Worm (Caenorhabditis elegans) whole organism, mixed stage, embryonic: ENCODE data around the gene tre-5.

Experiments
- M03D4.4 ChIP-seq: sonication (generic microtip); optimal IDR thresholded peaks from 2 replicates; lab custom pipeline; 2017; ENCODE audit warnings: mild to moderate bottlenecking, missing genetic modification characterization, missing compliant biosample characterization
- blmp-1 ChIP-seq: fragments of 150-350 bp; optimal IDR thresholded peaks from 2 replicates; lab custom pipeline; 2014; ENCODE audit warnings: missing biosample characterization, missing genetic modification characterization
- ceh-43 ChIP-seq: fragments of 200-800 bp; sonication (Bioruptor generic); optimal IDR thresholded peaks from 2 replicates; lab custom pipeline; 2018; ENCODE audit warnings: mild to moderate bottlenecking, missing genetic modification characterization, moderate library complexity, missing compliant biosample characterization
- ces-1 ChIP-seq: fragments of 150-350 bp; optimal IDR thresholded peaks from 2 replicates; lab custom pipeline; 2014; ENCODE audit warnings: missing biosample characterization, missing genetic modification reagents, missing genetic modification characterization
- cnd-1 ChIP-seq: fragments of 200-800 bp; sonication (Bioruptor generic); optimal IDR thresholded peaks from 2 replicates; lab custom pipeline; 2018; ENCODE audit warnings: mild to moderate bottlenecking, missing genetic modification characterization, missing compliant biosample characterization
- drap-1 ChIP-seq: fragments of 200-800 bp; sonication (Bioruptor generic); optimal IDR thresholded peaks from 3 replicates; lab custom pipeline; 2018; ENCODE audit warnings: mild to moderate bottlenecking, missing genetic modification characterization, missing compliant biosample characterization
- elt-1 ChIP-seq: sonication (generic microtip); optimal IDR thresholded peaks from 2 replicates; lab custom pipeline; 2017; ENCODE audit warnings: missing genetic modification characterization, mild to moderate bottlenecking, missing compliant biosample characterization, antibody characterized with exemption, moderate library complexity, borderline replicate concordance; ENCODE audit not compliant: insufficient read depth
- elt-3 ChIP-seq: fragments of 150-350 bp; optimal IDR thresholded peaks from 2 replicates; lab custom pipeline; 2014; ENCODE audit warnings: missing biosample characterization, missing genetic modification characterization
- flh-1 ChIP-seq: fragments of 200-800 bp; sonication (Bioruptor generic); optimal IDR thresholded peaks from 2 replicates; lab custom pipeline; 2018; ENCODE audit warnings: mild to moderate bottlenecking, missing genetic modification characterization, moderate library complexity, missing compliant biosample characterization
- ham-2 ChIP-seq: fragments of 200-800 bp; sonication (Bioruptor generic); optimal IDR thresholded peaks from 2 replicates; lab custom pipeline; 2018; ENCODE audit warnings: mild to moderate bottlenecking, missing genetic modification characterization, missing compliant biosample characterization
- hlh-1 ChIP-seq: fragments of 150-350 bp; optimal IDR thresholded peaks from 2 replicates; lab custom pipeline; 2014; ENCODE audit warnings: missing biosample characterization, missing genetic modification reagents, missing genetic modification characterization
- lin-13 ChIP-seq: fragments of 150-350 bp; optimal IDR thresholded peaks from 2 replicates; lab custom pipeline; 2014; ENCODE audit warnings: missing biosample characterization, missing genetic modification characterization
- lin-32 ChIP-seq: fragments of 200-800 bp; sonication (Bioruptor generic); optimal IDR thresholded peaks from 2 replicates; lab custom pipeline; 2018; ENCODE audit warnings: mild to moderate bottlenecking, missing genetic modification characterization, missing compliant biosample characterization
- lsy-2 ChIP-seq: fragments of 150-350 bp; optimal IDR thresholded peaks from 2 replicates; lab custom pipeline; 2014; ENCODE audit warnings: missing biosample characterization, missing genetic modification characterization
- mep-1 ChIP-seq: fragments of 150-350 bp; optimal IDR thresholded peaks from 2 replicates; lab custom pipeline; 2017; ENCODE audit warnings: missing biosample characterization, missing genetic modification reagents, missing genetic modification characterization, inconsistent platforms
- nhr-12 ChIP-seq: fragments of 150-350 bp; optimal IDR thresholded peaks from 2 replicates; lab custom pipeline; 2014; ENCODE audit warnings: missing biosample characterization, missing genetic modification characterization
- nhr-2 ChIP-seq: fragments of 150-350 bp; optimal IDR thresholded peaks from 2 replicates; lab custom pipeline; 2014; ENCODE audit warnings: missing biosample characterization, missing genetic modification characterization
- nhr-237 ChIP-seq: fragments of 150-350 bp; optimal IDR thresholded peaks from 2 replicates; lab custom pipeline; 2014; ENCODE audit warnings: missing biosample characterization, missing genetic modification characterization
- nhr-28 ChIP-seq: fragments of 150-350 bp; optimal IDR thresholded peaks from 2 replicates; lab custom pipeline; 2014; ENCODE audit warnings: missing biosample characterization, missing genetic modification characterization
- nhr-76 ChIP-seq: sonication (generic microtip); optimal IDR thresholded peaks from 2 replicates; lab custom pipeline; 2017; ENCODE audit warnings: missing biosample characterization, missing genetic modification characterization
- pha-4 ChIP-seq: fragments of 150-350 bp; optimal IDR thresholded peaks from 2 replicates; lab custom pipeline; 2018; ENCODE audit warnings: missing biosample characterization, missing genetic modification reagents, missing genetic modification characterization
- sem-2 ChIP-seq: fragments of 200-800 bp; sonication (Bioruptor generic); optimal IDR thresholded peaks from 2 replicates; lab custom pipeline; 2018; ENCODE audit warnings: mild to moderate bottlenecking, missing genetic modification characterization, missing compliant biosample characterization
- sptf-1 ChIP-seq: sonication (generic microtip); optimal IDR thresholded peaks from 2 replicates; lab custom pipeline; 2017; ENCODE audit warnings: mild to moderate bottlenecking, missing genetic modification characterization, moderate library complexity, missing compliant biosample characterization
- tbx-8 ChIP-seq: fragments of 200-800 bp; sonication (Bioruptor generic); optimal IDR thresholded peaks from 2 replicates; lab custom pipeline; 2018; ENCODE audit warnings: mild to moderate bottlenecking, missing genetic modification characterization, moderate library complexity, missing compliant biosample characterization
- unc-120 ChIP-seq: sonication (generic microtip); optimal IDR thresholded peaks from 2 replicates; lab custom pipeline; 2017; ENCODE audit warnings: missing genetic modification characterization, missing compliant biosample characterization; ENCODE audit not compliant: poor library complexity, severe bottlenecking
- unc-39 ChIP-seq: fragments of 150-350 bp; optimal IDR thresholded peaks from 2 replicates; lab custom pipeline; 2014; ENCODE audit warnings: missing biosample characterization, missing genetic modification characterization
- unc-62 ChIP-seq: fragments of 150-350 bp; optimal IDR thresholded peaks from 2 replicates; lab custom pipeline; 2014; ENCODE audit warnings: missing biosample characterization, missing genetic modification reagents, missing genetic modification characterization
- zip-8 ChIP-seq: fragments of 150-350 bp; optimal IDR thresholded peaks from 2 replicates; lab custom pipeline; 2014; ENCODE audit warnings: missing biosample characterization, missing genetic modification characterization
- ztf-11 ChIP-seq: fragments of 150-350 bp; optimal IDR thresholded peaks from 2 replicates; lab custom pipeline; 2014; ENCODE audit warnings: missing biosample characterization, missing genetic modification characterization

Gene tre-5

ce11 chrII:61013-61412, 5.9 kb upstream of the tre-5 start, which contains the start of gene C23H3.2:
TSS of gene C23H3.2 (plus strand) at chrII:61313.
- TF ChIP-seq blmp-1 (tag; lab: Kevin White, UChicago) (no peak), tbx-8 (GFP tag; lab: Kevin White, UChicago) (no peak), lin-13 (no peak), cnd-1 (tag; lab: Kevin White, UChicago) (no peak), ces-1 (GFP tag; lab: Kevin White, UChicago) (no peak), mep-1 (no peak), nhr-237 (tag; lab: Kevin White, UChicago) (no peak), lin-32 (GFP tag; lab: Kevin White, UChicago) (no peak), sptf-1 (tag; lab: Kevin White, UChicago) (no peak), unc-62 (no peak), ceh-43 (GFP tag; lab: Kevin White, UChicago) (no peak), unc-120 (no peak), drap-1 (GFP tag; lab: Kevin White, UChicago) (no peak)

- TF ChIP-seq M03D4.4 (tag; lab: Kevin White, UChicago) (no peak), nhr-28 (tag; lab: Kevin White, UChicago) (no peak), blmp-1 (tag; lab: Kevin White, UChicago) (no peak), elt-3 (tag; lab: Kevin White, UChicago) (no peak)
These were observed 4.9 kb upstream of the tre-5 start for ce11 chrII:60049-60448.

- TF ChIP-seq mep-1 (no peak), sem-2 (GFP tag; lab: Kevin White, UChicago) (no peak), blmp-1 (tag; lab: Kevin White, UChicago) (no peak), lsy-2 (tag; lab: Kevin White, UChicago) (no peak), unc-62 (no peak), lin-13 (no peak), nhr-12 (tag; lab: Kevin White, UChicago) (no peak), pha-4 (tag; lab: Kevin White, UChicago) (no peak), ztf-11 (tag; lab: Kevin White, UChicago) (no peak), ceh-43 (GFP tag; lab: Kevin White, UChicago) (no peak)
These were observed 2.8 kb upstream of the tre-5 start for ce11 chrII:57873-58272.

ce11 chrII:57370-57769, 2.3 kb upstream of the tre-5 start, which contains the start of gene ascc-1:
TSS of gene ascc-1 (plus strand) at chrII:57670.
- TF ChIP-seq flh-1 (GFP tag; lab: Kevin White, UChicago) (no peak), lin-13 (no peak), nhr-28 (tag; lab: Kevin White, UChicago) (no peak), nhr-76 (no peak), ztf-11 (tag; lab: Kevin White, UChicago) (no peak), M03D4.4 (tag; lab: Kevin White, UChicago) (no peak), sem-2 (GFP tag; lab: Kevin White, UChicago) (no peak), nhr-12 (tag; lab: Kevin White, UChicago) (no peak), unc-39 (tag; lab: Kevin White, UChicago) (no peak), zip-8 (tag; lab: Kevin White, UChicago) (no peak), ces-1 (GFP tag; lab: Kevin White, UChicago) (no peak), elt-1 (no peak), ham-2 (no peak), hlh-1 (tag; lab: Kevin White, UChicago) (no peak), ceh-43 (GFP tag; lab: Kevin White, UChicago) (no peak), drap-1 (GFP tag; lab: Kevin White, UChicago) (no peak), unc-120 (no peak), mep-1 (no peak), lsy-2 (tag; lab: Kevin White, UChicago) (no peak), tbx-8 (GFP tag; lab: Kevin White, UChicago) (no peak)

ce11 chrII:51352-51751, 3.8 kb downstream of the tre-5 start, which contains the start of gene sptl-1:
TSS of gene sptl-1 (plus strand) at chrII:51652.
- TF ChIP-seq blmp-1 (tag; lab: Kevin White, UChicago) (no peak), pha-4 (tag; lab: Kevin White, UChicago) (peak; percentile 23)

- no peak for TF ChIP-seq flh-1 (GFP tag; lab: Kevin White, UChicago)
- TF ChIP-seq pha-4 (tag; lab: Kevin White, UChicago), result no peak
- no peak for TF ChIP-seq nhr-2 (tag; lab: Kevin White, UChicago)
- no peak for TF ChIP-seq mep-1
- TF ChIP-seq nhr-237 (tag; lab: Kevin White, UChicago), result no peak
- TF ChIP-seq elt-3 (tag; lab: Kevin White, UChicago), result no peak
- no peak for TF ChIP-seq unc-39 (tag; lab: Kevin White, UChicago)
- no peak for TF ChIP-seq unc-62
- no peak for TF ChIP-seq ztf-11 (tag; lab: Kevin White, UChicago)
- no peak for TF ChIP-seq tbx-8 (GFP tag; lab: Kevin White, UChicago)
- TF ChIP-seq nhr-76, result no peak
- TF ChIP-seq M03D4.4 (tag; lab: Kevin White, UChicago), result no peak
- no peak for TF ChIP-seq ceh-43 (GFP tag; lab: Kevin White, UChicago)
- TF ChIP-seq drap-1 (GFP tag; lab: Kevin White, UChicago), result no peak
These were observed 4.2 kb downstream of the tre-5 start for ce11 chrII:50862-51261.
